Fruit fly (Drosophila melanogaster): Measurements from ENCODE around the gene ed.

The ed gene

dm6 chr2L:4054881-4055779 lies 24.0 kb downstream of the ed start (continued):
- TF ChIP-seq Asciz (GFP tag; optimal IDR thresholded peaks at IDR 0.05) = no peak
- no peak for TF ChIP-seq D (optimal IDR thresholded peaks at IDR 0.05)
- TF ChIP-seq D (GFP tag; optimal IDR thresholded peaks at IDR 0.05) = peak; percentile 52
- no peak for TF ChIP-seq CG11085 (GFP tag; IDR thresholded peaks at IDR 0.05)
- no peak for TF ChIP-seq sr (GFP tag; IDR thresholded peaks at IDR 0.05)
- no peak for TF ChIP-seq Lhr (GFP tag; optimal IDR thresholded peaks at IDR 0.05)
- no peak for TF ChIP-seq CG10274 (GFP tag; optimal IDR thresholded peaks at IDR 0.05)
- no peak for TF ChIP-seq NFAT (GFP tag; IDR thresholded peaks at IDR 0.05)
- TF ChIP-seq so (GFP tag; IDR thresholded peaks at IDR 0.05) = no peak
- no peak for TF ChIP-seq TFAM (GFP tag; optimal IDR thresholded peaks at IDR 0.05)
- peak; percentile 29 for TF ChIP-seq Xbp1 (GFP tag; optimal IDR thresholded peaks at IDR 0.05)
- TF ChIP-seq ara (GFP tag; IDR thresholded peaks at IDR 0.05) = peak; percentile 23; the same call in 1 of the 2 replicates
- TF ChIP-seq sug (tag; optimal IDR thresholded peaks at IDR 0.05) = no peak
- TF ChIP-seq CG4820 (GFP tag; optimal IDR thresholded peaks at IDR 0.05) = no peak
- no peak for TF ChIP-seq CG8089 (GFP tag; optimal IDR thresholded peaks at IDR 0.05)
- no peak for TF ChIP-seq CG10366 (GFP tag; IDR thresholded peaks at IDR 0.05)
- TF ChIP-seq BtbVII (GFP tag; optimal IDR thresholded peaks at IDR 0.05) = no peak
- peak; percentile 18 for TF ChIP-seq CG8388 (GFP tag; optimal IDR thresholded peaks at IDR 0.05)
- TF ChIP-seq Jarid2 (GFP tag; optimal IDR thresholded peaks at IDR 0.05) = no peak
- peak; percentile 5 for TF ChIP-seq bab2 (GFP tag; optimal IDR thresholded peaks at IDR 0.05)
- peak; percentile 51 for TF ChIP-seq crol (GFP tag; IDR thresholded peaks at IDR 0.05)
- no peak for TF ChIP-seq org-1 (GFP tag; optimal IDR thresholded peaks at IDR 0.05)
- TF ChIP-seq ac (GFP tag; optimal IDR thresholded peaks at IDR 0.05) = peak; percentile 64
- no peak for TF ChIP-seq CG6272 (GFP tag; IDR thresholded peaks at IDR 0.05)
- TF ChIP-seq CG17802 (tag; optimal IDR thresholded peaks at IDR 0.05) = no peak
- no peak for TF ChIP-seq CG11247 (GFP tag; IDR thresholded peaks at IDR 0.05)
- TF ChIP-seq jumu (GFP tag; optimal IDR thresholded peaks at IDR 0.05) = no peak
- TF ChIP-seq tll (GFP tag; optimal IDR thresholded peaks at IDR 0.05) = no peak
- TF ChIP-seq CG17186 (GFP tag; optimal IDR thresholded peaks at IDR 0.05) = no peak
- no peak for TF ChIP-seq oc (tag; optimal IDR thresholded peaks at IDR 0.05)
- peak; percentile 47 for TF ChIP-seq chn (GFP tag; optimal IDR thresholded peaks at IDR 0.05)
- TF ChIP-seq ro (GFP tag; IDR thresholded peaks at IDR 0.05) = no peak
- TF ChIP-seq CG3995 (GFP tag; optimal IDR thresholded peaks at IDR 0.05) = no peak
- no peak for TF ChIP-seq inv (GFP tag; IDR thresholded peaks at IDR 0.05; ENCODE audit: partially characterized antibody)
- no peak for TF ChIP-seq Gsc (GFP tag; IDR thresholded peaks at IDR 0.05)
- TF ChIP-seq tna (GFP tag; IDR thresholded peaks at IDR 0.05; ENCODE audit: partially characterized antibody) = no peak
- TF ChIP-seq CG2120 (GFP tag; optimal IDR thresholded peaks at IDR 0.05) = no peak
- TF ChIP-seq aop (GFP tag; IDR thresholded peaks at IDR 0.05) = no peak
- TF ChIP-seq CG14710 (tag; optimal IDR thresholded peaks at IDR 0.05) = peak; percentile 43
- TF ChIP-seq ranshi (GFP tag; IDR thresholded peaks at IDR 0.05) = no peak
- no peak for TF ChIP-seq h (optimal IDR thresholded peaks at IDR 0.05)
- no peak for TF ChIP-seq en (GFP tag; optimal IDR thresholded peaks at IDR 0.05)
- TF ChIP-seq C15 (GFP tag; IDR thresholded peaks at IDR 0.05) = no peak
- no peak for TF ChIP-seq Atf3 (GFP tag; optimal IDR thresholded peaks at IDR 0.05)
- TF ChIP-seq CG9797 (GFP tag; optimal IDR thresholded peaks at IDR 0.05) = no peak
- TF ChIP-seq CG12219 (GFP tag; optimal IDR thresholded peaks at IDR 0.05) = no peak
- TF ChIP-seq Hsf (GFP tag; optimal IDR thresholded peaks at IDR 0.05) = no peak
- no peak for TF ChIP-seq CG32772 (GFP tag; IDR thresholded peaks at IDR 0.05)
- TF ChIP-seq bigmax (GFP tag; optimal IDR thresholded peaks at IDR 0.05) = no peak
- TF ChIP-seq CG15269 (tag; optimal IDR thresholded peaks at IDR 0.05) = no peak
- TF ChIP-seq zf30C (GFP tag; optimal IDR thresholded peaks at IDR 0.05) = peak; percentile 24
